Fruit fly (Drosophila melanogaster) whole organism, prepupa: ENCODE results near the gene ScsbetaG.
A peak's percentile ranks its signal among the peaks of the same experiment; 100 is the strongest.

Experiments
- Blimp-1 ChIP-seq: fragments of 200-800 bp; sonication (Bioruptor generic); optimal IDR thresholded peaks from 3 replicates; lab custom pipeline; 2017; ENCODE audit warnings: missing biosample characterization, missing genetic modification characterization, mild to moderate bottlenecking, moderate library complexity, missing genetic modification reagents
- CG10631 ChIP-seq: fragments of 200-800 bp; sonication (Bioruptor generic); optimal IDR thresholded peaks from 2 replicates; lab custom pipeline; 2016; ENCODE audit warnings: missing biosample characterization, missing genetic modification characterization
- CG10669 ChIP-seq: fragments of 200-800 bp; sonication (Bioruptor generic); optimal IDR thresholded peaks from 3 replicates; lab custom pipeline; 2018; ENCODE audit warnings: missing biosample characterization, mild to moderate bottlenecking, missing genetic modification characterization, moderate library complexity
- CG11294 ChIP-seq: fragments of 200-800 bp; sonication (Bioruptor generic); IDR thresholded peaks from 2 replicates; pipeline ENCODE4 v1.3.6; 2022; ENCODE audit warnings: missing biosample characterization, missing genetic modification characterization
- CG1621 ChIP-seq: fragments of 200-800 bp; sonication (Bioruptor generic); optimal IDR thresholded peaks from 3 replicates; lab custom pipeline; 2018; ENCODE audit warnings: missing biosample characterization, mild to moderate bottlenecking, missing genetic modification characterization
- CG16779 ChIP-seq: fragments of 200-800 bp; sonication (Bioruptor generic); optimal IDR thresholded peaks from 3 replicates; lab custom pipeline; 2017; ENCODE audit warnings: missing biosample characterization, mild to moderate bottlenecking, missing genetic modification characterization
- CG3032 ChIP-seq: fragments of 200-800 bp; optimal IDR thresholded peaks from 2 replicates; lab custom pipeline; 2019; ENCODE audit warnings: missing biosample characterization, mild to moderate bottlenecking, missing genetic modification characterization, moderate library complexity
- CG31627 ChIP-seq: fragments of 200-800 bp; sonication (Bioruptor generic); optimal IDR thresholded peaks from 3 replicates; lab custom pipeline; 2016; ENCODE audit warnings: missing biosample characterization, missing genetic modification characterization
- CG32006 ChIP-seq: fragments of 200-800 bp; sonication (Bioruptor generic); optimal IDR thresholded peaks from 3 replicates; lab custom pipeline; 2017; ENCODE audit warnings: missing biosample characterization, mild to moderate bottlenecking, missing genetic modification characterization
- CG3919 ChIP-seq: fragments of 200-800 bp; sonication (Bioruptor generic); optimal IDR thresholded peaks from 3 replicates; lab custom pipeline; 2016; ENCODE audit warnings: missing biosample characterization, missing genetic modification characterization
- CG4318 ChIP-seq: fragments of 200-800 bp; sonication (Bioruptor generic); optimal IDR thresholded peaks from 3 replicates; lab custom pipeline; 2017; ENCODE audit warnings: missing biosample characterization, mild to moderate bottlenecking, missing genetic modification characterization
- CG6163 ChIP-seq: fragments of 200-800 bp; sonication (Bioruptor generic); IDR thresholded peaks from 3 replicates; pipeline ENCODE4 v1.3.6; 2022; ENCODE audit warnings: missing biosample characterization, missing genetic modification characterization
- CG6808 ChIP-seq: fragments of 200-800 bp; sonication (Bioruptor generic); optimal IDR thresholded peaks from 3 replicates; lab custom pipeline; 2017; ENCODE audit warnings: missing biosample characterization, missing genetic modification characterization, mild to moderate bottlenecking, moderate library complexity, missing genetic modification reagents
- CG6854 ChIP-seq: fragments of 200-800 bp; sonication (Bioruptor generic); optimal IDR thresholded peaks from 2 replicates; lab custom pipeline; 2017; ENCODE audit warnings: missing biosample characterization, mild to moderate bottlenecking, missing genetic modification characterization
- CG7368 ChIP-seq: fragments of 200-800 bp; sonication (Bioruptor generic); optimal IDR thresholded peaks from 3 replicates; lab custom pipeline; 2016; ENCODE audit warnings: missing biosample characterization, missing genetic modification characterization
- CG8632 ChIP-seq: fragments of 200-800 bp; sonication (Bioruptor generic); optimal IDR thresholded peaks from 3 replicates; lab custom pipeline; 2016; ENCODE audit warnings: missing biosample characterization, missing genetic modification characterization
- Eip75B ChIP-seq: fragments of 200-800 bp; sonication (Bioruptor generic); optimal IDR thresholded peaks from 3 replicates; lab custom pipeline; 2016; ENCODE audit warnings: missing biosample characterization, missing genetic modification characterization
- Eip78C ChIP-seq: fragments of 200-800 bp; sonication (Bioruptor generic); peaks from one replicate; lab custom pipeline; 2016; ENCODE audit warnings: missing biosample characterization, missing genetic modification characterization
- Eip93F ChIP-seq: fragments of 200-800 bp; sonication (Bioruptor generic); optimal IDR thresholded peaks from 2 replicates; lab custom pipeline; 2016; ENCODE audit warnings: missing biosample characterization, mild to moderate bottlenecking, missing genetic modification characterization
- Ets21C ChIP-seq: fragments of 200-800 bp; sonication (Bioruptor generic); optimal IDR thresholded peaks from 3 replicates; lab custom pipeline; 2016; ENCODE audit warnings: missing biosample characterization, missing genetic modification characterization
- Ets96B ChIP-seq: fragments of 200-800 bp; optimal IDR thresholded peaks from 2 replicates; lab custom pipeline; 2019; ENCODE audit warnings: missing biosample characterization, mild to moderate bottlenecking, missing genetic modification characterization, moderate library complexity
- Gug ChIP-seq: fragments of 200-800 bp; sonication (Bioruptor generic); IDR thresholded peaks from 2 replicates; pipeline ENCODE4 v1.3.6; 2022; ENCODE audit warnings: missing biosample characterization, missing genetic modification characterization
- Hr38 ChIP-seq: sonication (Bioruptor generic); optimal IDR thresholded peaks from 2 replicates; lab custom pipeline; 2016; ENCODE audit warnings: missing biosample characterization, missing genetic modification characterization
- Hr39 ChIP-seq: fragments of 200-800 bp; sonication (Bioruptor generic); optimal IDR thresholded peaks from 2 replicates; lab custom pipeline; 2016; ENCODE audit warnings: missing biosample characterization, missing genetic modification characterization
- Hr4 ChIP-seq: fragments of 200-800 bp; sonication (Bioruptor generic); optimal IDR thresholded peaks from 3 replicates; lab custom pipeline; 2016; ENCODE audit warnings: missing biosample characterization, missing genetic modification characterization
- Lpt ChIP-seq: fragments of 200-800 bp; sonication (Bioruptor generic); optimal IDR thresholded peaks from 3 replicates; lab custom pipeline; 2016; ENCODE audit warnings: missing biosample characterization, missing genetic modification characterization
- Met ChIP-seq: fragments of 200-800 bp; sonication (Bioruptor generic); optimal IDR thresholded peaks from 3 replicates; lab custom pipeline; 2016; ENCODE audit warnings: missing biosample characterization, missing genetic modification characterization
- OdsH ChIP-seq: fragments of 200-800 bp; sonication (Bioruptor generic); optimal IDR thresholded peaks from 3 replicates; lab custom pipeline; 2016; ENCODE audit warnings: missing biosample characterization, missing genetic modification characterization
- Sox14 ChIP-seq: fragments of 200-800 bp; sonication (Bioruptor generic); optimal IDR thresholded peaks from 3 replicates; lab custom pipeline; 2016; ENCODE audit warnings: missing biosample characterization, missing genetic modification characterization
- achi ChIP-seq: fragments of 200-800 bp; sonication (Bioruptor generic); optimal IDR thresholded peaks from 3 replicates; lab custom pipeline; 2016; ENCODE audit warnings: missing biosample characterization, missing genetic modification characterization
- acj6 ChIP-seq: fragments of 200-800 bp; sonication (Bioruptor generic); optimal IDR thresholded peaks from 3 replicates; lab custom pipeline; 2016; ENCODE audit warnings: missing biosample characterization, missing genetic modification characterization
- cyc ChIP-seq: fragments of 200-800 bp; sonication (Bioruptor generic); optimal IDR thresholded peaks from 3 replicates; lab custom pipeline; 2016; ENCODE audit warnings: missing biosample characterization, missing genetic modification characterization
- dac ChIP-seq: fragments of 200-800 bp; sonication (Bioruptor generic); optimal IDR thresholded peaks from 2 replicates; lab custom pipeline; 2017; ENCODE audit warnings: missing biosample characterization, mild to moderate bottlenecking, missing genetic modification characterization
- dsx ChIP-seq: fragments of 200-800 bp; optimal IDR thresholded peaks from 3 replicates; lab custom pipeline; 2019; ENCODE audit warnings: missing biosample characterization, mild to moderate bottlenecking, missing genetic modification characterization, moderate library complexity; ENCODE audit not compliant: poor library complexity, severe bottlenecking
- esn ChIP-seq: fragments of 200-800 bp; sonication (Bioruptor generic); optimal IDR thresholded peaks from 2 replicates; lab custom pipeline; 2016; ENCODE audit warnings: missing biosample characterization, mild to moderate bottlenecking, missing genetic modification characterization, moderate library complexity
- fd59A ChIP-seq: fragments of 200-800 bp; sonication (Bioruptor generic); optimal IDR thresholded peaks from 2 replicates; lab custom pipeline; 2017; ENCODE audit warnings: missing biosample characterization, mild to moderate bottlenecking, missing genetic modification characterization, missing genetic modification reagents
- fd85E ChIP-seq: fragments of 200-800 bp; sonication (Bioruptor generic); optimal IDR thresholded peaks from 3 replicates; lab custom pipeline; 2016; ENCODE audit warnings: missing biosample characterization, missing genetic modification characterization
- fkh ChIP-seq: fragments of 200-800 bp; sonication (Bioruptor generic); optimal IDR thresholded peaks from 3 replicates; lab custom pipeline; 2017; ENCODE audit warnings: missing biosample characterization, mild to moderate bottlenecking, missing genetic modification characterization, moderate library complexity
- lz ChIP-seq: fragments of 200-800 bp; sonication (Bioruptor generic); optimal IDR thresholded peaks from 3 replicates; lab custom pipeline; 2016; ENCODE audit warnings: missing biosample characterization, missing genetic modification characterization
- salr ChIP-seq, 2 experiments: fragments of 200-800 bp; sonication (Bioruptor generic); optimal IDR thresholded peaks; 3 replicates each; lab custom pipeline; 2016 to 2018; ENCODE audit warnings: missing biosample characterization in 2 of 2, missing genetic modification characterization in 2 of 2, mild to moderate bottlenecking in 1 of 2
- ss ChIP-seq, 2 experiments: fragments of 200-800 bp; sonication (Bioruptor generic); optimal IDR thresholded peaks; 2 replicates in 1 of 2; 3 replicates in 1 of 2; lab custom pipeline; 2017 to 2018; ENCODE audit warnings: mild to moderate bottlenecking in 2 of 2, missing biosample characterization in 2 of 2, missing genetic modification characterization in 2 of 2, moderate library complexity in 1 of 2
- topi ChIP-seq: fragments of 200-800 bp; sonication (Bioruptor generic); optimal IDR thresholded peaks from 3 replicates; lab custom pipeline; 2016; ENCODE audit warnings: missing biosample characterization, missing genetic modification characterization
- vri ChIP-seq: fragments of 200-800 bp; sonication (Bioruptor generic); optimal IDR thresholded peaks from 3 replicates; lab custom pipeline; 2016; ENCODE audit warnings: missing biosample characterization, mild to moderate bottlenecking, missing genetic modification characterization

The ScsbetaG gene

dm6 chr3L:5608786-5609370 is 45.4 kb upstream of the ScsbetaG start:
- TF ChIP-seq CG6163 (GFP tag; lab: Robert Waterston, UW) (no peak), CG32006 (GFP tag; lab: Kevin White, UChicago) (no peak), CG10669 (GFP tag; lab: Kevin White, UChicago) (no peak), CG1621 (tag; lab: Kevin White, UChicago) (no peak), Hr38 (no peak), salr (GFP tag; optimal IDR thresholded peaks at IDR 0.05; lab: Kevin White, UChicago) (no peak), Blimp-1 (GFP tag; lab: Kevin White, UChicago) (no peak), Eip93F (GFP tag; lab: Kevin White, UChicago) (no peak), topi (no peak), dac (GFP tag; lab: Kevin White, UChicago) (no peak), CG7368 (GFP tag; lab: Kevin White, UChicago) (no peak), CG16779 (tag; lab: Kevin White, UChicago) (no peak), Lpt (GFP tag; lab: Kevin White, UChicago) (no peak), fd85E (no peak)

- TF ChIP-seq Eip78C (peak; percentile 39), achi (GFP tag; lab: Kevin White, UChicago) (no peak), fkh (GFP tag; lab: Kevin White, UChicago) (peak; percentile 25)
- TF ChIP-seq, all 60 proteins: peak for 2
Measured at dm6 chr3L:5608128-5608527, 44.6 kb upstream of the ScsbetaG start, which contains the start of gene Eaf6. Eaf6 (minus strand) TSS chr3L:5608300.

- TF ChIP-seq acj6 (no peak), CG4318 (GFP tag; lab: Kevin White, UChicago) (no peak), CG3032 (tag; lab: Kevin White, UChicago) (no peak), lz (no peak), Sox14 (GFP tag; lab: Kevin White, UChicago) (no peak), CG3919 (GFP tag; lab: Kevin White, UChicago) (no peak), Eip75B (GFP tag; lab: Kevin White, UChicago) (no peak), Ets21C (GFP tag; lab: Kevin White, UChicago) (no peak), ss (GFP tag; optimal IDR thresholded peaks at IDR 0.05; lab: Kevin White, UChicago) (no peak), CG8632 (GFP tag; lab: Kevin White, UChicago) (no peak), Hr38 (no peak), topi (no peak)
Measured at dm6 chr3L:5604490-5604889, 41.0 kb upstream of the ScsbetaG start, which contains the start of gene mthl2. mthl2 (plus strand) TSS chr3L:5604790.

- TF ChIP-seq CG31627 (GFP tag; lab: Kevin White, UChicago) (peak; percentile 23), esn (GFP tag; lab: Kevin White, UChicago) (peak; percentile 14), Gug (no peak), Eip93F (GFP tag; lab: Kevin White, UChicago) (peak; percentile 5), Hr39 (GFP tag; lab: Kevin White, UChicago) (peak; percentile 22), CG10631 (GFP tag; lab: Kevin White, UChicago) (peak; percentile 21), Hr4 (no peak)
Measured at dm6 chr3L:5603860-5604415, 40.4 kb upstream of the ScsbetaG start, which contains the start of gene TM9SF3. TM9SF3 (minus strand) TSS chr3L:5603979.

dm6 chr3L:5599592-5599991 is 36.1 kb upstream of the ScsbetaG start, which contains the start of gene CG10591:
CG10591 (minus strand) TSS chr3L:5599692.
- TF ChIP-seq vri (GFP tag; lab: Kevin White, UChicago) = no peak
- no peak for TF ChIP-seq dsx
- TF ChIP-seq Eip78C = no peak
- no peak for TF ChIP-seq salr (GFP tag; optimal IDR thresholded peaks at IDR 0.05; lab: Kevin White, UChicago)
- no peak for TF ChIP-seq Met (GFP tag; lab: Kevin White, UChicago)
- TF ChIP-seq OdsH (GFP tag; lab: Kevin White, UChicago) = no peak
- TF ChIP-seq cyc (GFP tag; lab: Kevin White, UChicago) = no peak
- no peak for TF ChIP-seq CG6808 (GFP tag; lab: Kevin White, UChicago)
- no peak for TF ChIP-seq CG6854
- no peak for TF ChIP-seq fkh (GFP tag; lab: Kevin White, UChicago)
- TF ChIP-seq esn (GFP tag; lab: Kevin White, UChicago) = no peak
- TF ChIP-seq Ets96B (tag; lab: Kevin White, UChicago) = no peak
- TF ChIP-seq CG11294 (GFP tag; lab: Robert Waterston, UW) = no peak
- no peak for TF ChIP-seq fd59A (GFP tag; lab: Kevin White, UChicago)
- TF ChIP-seq ss (GFP tag; optimal IDR thresholded peaks at IDR 0.05; lab: Kevin White, UChicago) = no peak
- TF ChIP-seq Hr38 = no peak
- no peak for TF ChIP-seq Eip93F (GFP tag; lab: Kevin White, UChicago)
- no peak for TF ChIP-seq CG10669 (GFP tag; lab: Kevin White, UChicago)
- TF ChIP-seq, all 60 proteins: peak for 0
